Fruit fly (Drosophila melanogaster) whole organism, embryonic: ENCODE measurements around the gene Tom70.

Experiments
- Atf6 ChIP-seq: fragments of 200-800 bp; sonication (Bioruptor generic); IDR thresholded peaks from 2 replicates; pipeline ENCODE4 v1.3.6; 2022; ENCODE audit warnings: missing biosample characterization, missing genetic modification characterization
- CG10274 ChIP-seq: fragments of 200-800 bp; sonication (Bioruptor generic); optimal IDR thresholded peaks from 3 replicates; lab custom pipeline; 2017; ENCODE audit warnings: missing biosample characterization, mild to moderate bottlenecking, missing genetic modification characterization
- CG10565 ChIP-seq: fragments of 200-800 bp; sonication (Bioruptor generic); optimal IDR thresholded peaks from 3 replicates; lab custom pipeline; 2016; ENCODE audit warnings: missing biosample characterization, mild to moderate bottlenecking, missing genetic modification characterization
- CG11085 ChIP-seq: fragments of 200-800 bp; sonication (Bioruptor generic); IDR thresholded peaks from 2 replicates; pipeline ENCODE4 v1.3.6; 2022; ENCODE audit warnings: missing biosample characterization, missing genetic modification characterization
- CG11456 ChIP-seq: fragments of 200-800 bp; sonication (Bioruptor generic); IDR thresholded peaks from 3 replicates; pipeline ENCODE4 v1.3.6; 2022; ENCODE audit warnings: missing biosample characterization, missing genetic modification characterization
- CG11504 ChIP-seq: fragments of 200-800 bp; sonication (Bioruptor generic); optimal IDR thresholded peaks from 3 replicates; lab custom pipeline; 2019; ENCODE audit warnings: missing biosample characterization, mild to moderate bottlenecking, missing genetic modification characterization, moderate library complexity
- CG12219 ChIP-seq: fragments of 200-800 bp; sonication (Bioruptor generic); optimal IDR thresholded peaks from 3 replicates; lab custom pipeline; 2018; ENCODE audit warnings: missing biosample characterization, mild to moderate bottlenecking, missing genetic modification characterization
- CG13424 ChIP-seq: fragments of 200-800 bp; sonication (Bioruptor generic); optimal IDR thresholded peaks from 2 replicates; lab custom pipeline; 2019; ENCODE audit warnings: missing biosample characterization, mild to moderate bottlenecking, missing genetic modification characterization, moderate library complexity
- CG14710 ChIP-seq: fragments of 200-800 bp; sonication (Bioruptor generic); optimal IDR thresholded peaks from 3 replicates; lab custom pipeline; 2019; ENCODE audit warnings: missing biosample characterization, mild to moderate bottlenecking, missing genetic modification characterization, moderate library complexity
- CG14860 ChIP-seq: fragments of 200-800 bp; sonication (Bioruptor generic); IDR thresholded peaks from 3 replicates; pipeline ENCODE4 v1.3.6; 2022; ENCODE audit warnings: missing biosample characterization, missing genetic modification characterization; ENCODE audit not compliant: partially characterized antibody
- CG1529 ChIP-seq: fragments of 200-800 bp; sonication (Bioruptor generic); optimal IDR thresholded peaks from 3 replicates; lab custom pipeline; 2018; ENCODE audit warnings: missing biosample characterization, missing genetic modification characterization
- CG18764 ChIP-seq: fragments of 200-800 bp; sonication (Bioruptor generic); optimal IDR thresholded peaks from 3 replicates; lab custom pipeline; 2016; ENCODE audit warnings: missing biosample characterization, missing genetic modification characterization
- CG31224 ChIP-seq: fragments of 200-800 bp; sonication (Bioruptor generic); IDR thresholded peaks from 2 replicates; pipeline ENCODE4 v1.3.6; 2022; ENCODE audit warnings: missing biosample characterization, missing genetic modification characterization
- CG3847 ChIP-seq: fragments of 200-800 bp; sonication (Bioruptor generic); IDR thresholded peaks from 2 replicates; pipeline ENCODE4 v1.3.6; 2022; ENCODE audit warnings: missing biosample characterization, missing genetic modification characterization
- CG4360 ChIP-seq: fragments of 200-800 bp; sonication (Bioruptor generic); IDR thresholded peaks from 2 replicates; pipeline ENCODE4 v1.3.6; 2022; ENCODE audit warnings: missing biosample characterization, missing genetic modification characterization
- CG5180 ChIP-seq: fragments of 200-800 bp; sonication (Bioruptor generic); optimal IDR thresholded peaks from 3 replicates; lab custom pipeline; 2017; ENCODE audit warnings: missing biosample characterization, missing genetic modification characterization, mild to moderate bottlenecking, moderate library complexity, missing genetic modification reagents
- CG5245 ChIP-seq: fragments of 200-800 bp; sonication (Bioruptor generic); optimal IDR thresholded peaks from 3 replicates; lab custom pipeline; 2016; ENCODE audit warnings: missing biosample characterization, missing genetic modification characterization
- CG7987 ChIP-seq: fragments of 200-800 bp; sonication (Bioruptor generic); optimal IDR thresholded peaks from 2 replicates; lab custom pipeline; 2018; ENCODE audit warnings: missing biosample characterization, mild to moderate bottlenecking, missing genetic modification characterization, moderate library complexity
- CG8290 ChIP-seq, 3 experiments: fragments of 200-800 bp; sonication (Bioruptor generic); optimal IDR thresholded peaks; 2 replicates each; lab custom pipeline; 2016 to 2019; ENCODE audit warnings: missing biosample characterization in 3 of 3, missing genetic modification characterization in 3 of 3, mild to moderate bottlenecking in 2 of 3, moderate library complexity in 1 of 3
- CG8359 ChIP-seq: fragments of 200-800 bp; sonication (Bioruptor generic); optimal IDR thresholded peaks from 2 replicates; lab custom pipeline; 2017; ENCODE audit warnings: missing biosample characterization, mild to moderate bottlenecking, missing genetic modification characterization, borderline replicate concordance
- CG9609 ChIP-seq: fragments of 200-800 bp; sonication (Bioruptor generic); optimal IDR thresholded peaks from 3 replicates; lab custom pipeline; 2016; ENCODE audit warnings: missing biosample characterization, missing genetic modification characterization
- Dip3 ChIP-seq: fragments of 200-800 bp; sonication (Bioruptor generic); optimal IDR thresholded peaks from 3 replicates; lab custom pipeline; 2016; ENCODE audit warnings: missing biosample characterization, missing genetic modification characterization
- Drgx ChIP-seq: fragments of 200-800 bp; sonication (Bioruptor generic); IDR thresholded peaks from 2 replicates; pipeline ENCODE4 v1.3.6; 2022; ENCODE audit warnings: missing biosample characterization, missing genetic modification characterization
- E2f1 ChIP-seq: fragments of 200-800 bp; sonication (Bioruptor generic); IDR thresholded peaks from 2 replicates; pipeline ENCODE4 v1.3.6; 2022; ENCODE audit warnings: missing biosample characterization, missing genetic modification characterization
- E2f2 ChIP-seq: fragments of 200-800 bp; sonication (Bioruptor generic); IDR thresholded peaks from 2 replicates; pipeline ENCODE4 v1.3.6; 2022; ENCODE audit warnings: missing biosample characterization, missing genetic modification characterization
- Hr78 ChIP-seq, 2 experiments: fragments of 200-800 bp in 1 of 2; fragments of >200 bp in 1 of 2; sonication (Bioruptor generic) in 1 of 2; optimal IDR thresholded peaks; 2 replicates each; lab custom pipeline; 2017 to 2019; ENCODE audit warnings: missing biosample characterization in 2 of 2, missing genetic modification characterization in 2 of 2, mild to moderate bottlenecking in 1 of 2, moderate library complexity in 1 of 2
- Med ChIP-seq: fragments of 200-800 bp; sonication (Bioruptor generic); peaks from one replicate; lab custom pipeline; 2016; ENCODE audit warnings: missing biosample characterization, missing genetic modification characterization, mild to moderate bottlenecking, inconsistent platforms, moderate library complexity
- Mes4 ChIP-seq: fragments of 200-800 bp; sonication (Bioruptor generic); optimal IDR thresholded peaks from 2 replicates; lab custom pipeline; 2016; ENCODE audit warnings: missing biosample characterization, missing genetic modification characterization
- PHDP ChIP-seq: fragments of 200-800 bp; sonication (Bioruptor generic); optimal IDR thresholded peaks from 3 replicates; lab custom pipeline; 2018; ENCODE audit warnings: missing biosample characterization, mild to moderate bottlenecking, missing genetic modification characterization, moderate library complexity
- Ptx1 ChIP-seq: fragments of 200-800 bp; sonication (Bioruptor generic); IDR thresholded peaks from 2 replicates; pipeline ENCODE4 v1.3.6; 2022; ENCODE audit warnings: missing biosample characterization, missing genetic modification characterization
- Sox102F ChIP-seq: fragments of 200-800 bp; sonication (Bioruptor generic); optimal IDR thresholded peaks from 2 replicates; lab custom pipeline; 2018; ENCODE audit warnings: missing biosample characterization, mild to moderate bottlenecking, missing genetic modification characterization, moderate library complexity
- Taf1 ChIP-seq: fragments of 200-800 bp; sonication (Bioruptor generic); IDR thresholded peaks from 2 replicates; pipeline ENCODE4 v1.3.6; 2022; ENCODE audit warnings: missing biosample characterization, missing genetic modification characterization
- abd-A ChIP-seq: fragments of 200-800 bp; sonication (Bioruptor generic); optimal IDR thresholded peaks from 3 replicates; lab custom pipeline; 2019; ENCODE audit warnings: missing biosample characterization, mild to moderate bottlenecking, missing genetic modification characterization, moderate library complexity
- bcd ChIP-seq: fragments of 200-800 bp; sonication (Bioruptor generic); optimal IDR thresholded peaks from 2 replicates; lab custom pipeline; 2017; ENCODE audit warnings: missing biosample characterization, mild to moderate bottlenecking, missing genetic modification characterization
- cato ChIP-seq: fragments of 200-800 bp; sonication (Bioruptor generic); optimal IDR thresholded peaks from 2 replicates; lab custom pipeline; 2016; ENCODE audit warnings: missing biosample characterization, missing genetic modification characterization, borderline replicate concordance
- caup ChIP-seq: fragments of 200-800 bp; sonication (Bioruptor generic); optimal IDR thresholded peaks from 3 replicates; lab custom pipeline; 2017; ENCODE audit warnings: missing biosample characterization, mild to moderate bottlenecking, missing genetic modification characterization, moderate library complexity; ENCODE audit not compliant: severe bottlenecking
- chm ChIP-seq: fragments of 200-800 bp; sonication (Bioruptor generic); IDR thresholded peaks from 2 replicates; pipeline ENCODE4 v1.3.6; 2022; ENCODE audit warnings: missing biosample characterization, missing genetic modification characterization
- chn ChIP-seq: fragments of 200-800 bp; sonication (Bioruptor generic); optimal IDR thresholded peaks from 2 replicates; lab custom pipeline; 2016; ENCODE audit warnings: missing biosample characterization, missing genetic modification characterization
- da ChIP-seq: fragments of 200-800 bp; sonication (Bioruptor generic); optimal IDR thresholded peaks from 2 replicates; lab custom pipeline; 2016; ENCODE audit warnings: missing biosample characterization, missing genetic modification characterization
- grn ChIP-seq: fragments of 200-800 bp; sonication (Bioruptor generic); optimal IDR thresholded peaks from 3 replicates; lab custom pipeline; 2017; ENCODE audit warnings: missing biosample characterization, missing genetic modification characterization
- gsb ChIP-seq: fragments of 200-800 bp; sonication (Bioruptor generic); IDR thresholded peaks from 2 replicates; pipeline ENCODE4 v1.3.6; 2022; ENCODE audit warnings: missing biosample characterization, missing genetic modification characterization
- ham ChIP-seq: fragments of 200-800 bp; sonication (Bioruptor generic); IDR thresholded peaks from 2 replicates; pipeline ENCODE4 v1.3.6; 2022; ENCODE audit warnings: missing biosample characterization, missing genetic modification characterization
- insv ChIP-seq, 2 experiments: fragments of 200-800 bp; sonication (Bioruptor generic); optimal IDR thresholded peaks; 3 replicates each; lab custom pipeline; 2016 to 2018; ENCODE audit warnings: missing biosample characterization in 2 of 2, missing genetic modification characterization in 2 of 2
- jigr1 ChIP-seq: fragments of 200-800 bp; sonication (Bioruptor generic); IDR thresholded peaks from 3 replicates; pipeline ENCODE4 v1.3.6; 2022; ENCODE audit warnings: missing biosample characterization, missing genetic modification characterization
- odd ChIP-seq: fragments of 200-800 bp; sonication (Bioruptor generic); optimal IDR thresholded peaks from 2 replicates; lab custom pipeline; 2017; ENCODE audit warnings: missing biosample characterization, mild to moderate bottlenecking, missing genetic modification characterization
- pfk ChIP-seq: fragments of 200-800 bp; sonication (Bioruptor generic); optimal IDR thresholded peaks from 2 replicates; lab custom pipeline; 2018; ENCODE audit warnings: missing biosample characterization, mild to moderate bottlenecking, missing genetic modification characterization, moderate library complexity
- pum ChIP-seq: fragments of 200-800 bp; sonication (Bioruptor generic); optimal IDR thresholded peaks from 2 replicates; lab custom pipeline; 2016; ENCODE audit warnings: missing biosample characterization, missing genetic modification characterization
- row ChIP-seq: fragments of 200-800 bp; sonication (Bioruptor generic); IDR thresholded peaks from 3 replicates; pipeline ENCODE4 v1.3.6; 2022; ENCODE audit warnings: missing biosample characterization, missing genetic modification characterization
- tap ChIP-seq: fragments of 200-800 bp; optimal IDR thresholded peaks from 3 replicates; lab custom pipeline; 2019; ENCODE audit warnings: missing biosample characterization, mild to moderate bottlenecking, missing genetic modification characterization, moderate library complexity
- zfh2 ChIP-seq: fragments of 200-800 bp; sonication (Bioruptor generic); optimal IDR thresholded peaks from 2 replicates; lab custom pipeline; 2016; ENCODE audit warnings: missing biosample characterization, missing genetic modification characterization

The Tom70 gene

DNA sequence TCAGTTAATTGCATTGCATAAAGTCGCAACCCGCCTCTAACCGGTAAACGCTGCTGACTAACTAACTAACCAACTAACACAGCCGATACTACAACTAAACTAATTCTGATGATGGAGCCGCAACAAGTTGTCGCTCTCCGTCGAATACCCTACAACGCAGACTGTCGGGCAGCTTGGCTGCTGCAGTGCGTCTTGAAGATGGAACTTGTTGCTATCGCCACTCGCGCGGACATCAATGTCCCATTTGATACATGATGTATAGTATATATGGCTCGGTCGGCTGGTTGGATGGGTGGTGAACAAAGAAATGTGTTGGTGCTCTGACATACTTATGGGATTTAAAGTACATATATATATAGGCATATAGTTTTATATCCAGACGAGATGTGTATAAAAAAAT is 12.8 kb downstream of the Tom70 start (continued):
- TF ChIP-seq CG14710 (tag; lab: Kevin White, UChicago), result no peak
- no peak for TF ChIP-seq CG3847 (GFP tag; lab: Robert Waterston, UW)
- TF ChIP-seq CG7987 (GFP tag; lab: Kevin White, UChicago), result peak; percentile 22
- TF ChIP-seq CG11456 (GFP tag; lab: Robert Waterston, UW), result 0 out of 3 replicates have a peak, but pooled peaks have one; percentile 24
- TF ChIP-seq abd-A (tag; lab: Kevin White, UChicago), result peak; percentile 50
- TF ChIP-seq CG9609 (GFP tag; lab: Kevin White, UChicago), result no peak
- TF ChIP-seq cato (GFP tag; lab: Kevin White, UChicago), result no peak
- peak; percentile 15 for TF ChIP-seq CG13424
- TF ChIP-seq tap (tag; lab: Kevin White, UChicago), result peak; percentile 3
- TF ChIP-seq odd (GFP tag; lab: Kevin White, UChicago), result no peak
- no peak for TF ChIP-seq insv (GFP tag; optimal IDR thresholded peaks at IDR 0.05; lab: Kevin White, UChicago)
- TF ChIP-seq Taf1 (GFP tag; lab: Robert Waterston, UW), result no peak
- no peak for TF ChIP-seq chn (GFP tag; lab: Kevin White, UChicago)
- TF ChIP-seq CG4360 (GFP tag; lab: Robert Waterston, UW), result no peak
- no peak for TF ChIP-seq Hr78 (GFP tag; optimal IDR thresholded peaks at IDR 0.05; lab: Kevin White, UChicago)
- TF ChIP-seq Sox102F (GFP tag; lab: Kevin White, UChicago), result peak; percentile 7
- peak; percentile 67 for TF ChIP-seq Drgx (GFP tag; lab: Robert Waterston, UW)
- TF ChIP-seq CG10274 (GFP tag; lab: Kevin White, UChicago), result peak; percentile 98
- peak; percentile 54 for TF ChIP-seq CG11504
- TF ChIP-seq Ptx1 (GFP tag; lab: Robert Waterston, UW), result 0 out of 2 replicates have a peak, but pooled peaks have one; percentile 24
- TF ChIP-seq Med (GFP tag; lab: Kevin White, UChicago), result peak; percentile 90
- TF ChIP-seq pum (GFP tag; lab: Kevin White, UChicago), result no peak
- peak; percentile 3 for TF ChIP-seq CG12219 (GFP tag; lab: Kevin White, UChicago)
- TF ChIP-seq jigr1 (GFP tag; lab: Robert Waterston, UW), result no peak
- TF ChIP-seq chm (GFP tag; lab: Robert Waterston, UW), result peak; percentile 33; the same call in 1 of the 2 replicates
- peak; percentile 4 for TF ChIP-seq PHDP (tag; lab: Kevin White, UChicago)
- no peak for TF ChIP-seq zfh2 (GFP tag; lab: Kevin White, UChicago)
- no peak for TF ChIP-seq pfk (GFP tag; lab: Kevin White, UChicago)
- peak; percentile 90 for TF ChIP-seq CG5180 (GFP tag; lab: Kevin White, UChicago)
- no peak for TF ChIP-seq ham (GFP tag; lab: Robert Waterston, UW)
- no peak for TF ChIP-seq CG18764 (GFP tag; lab: Kevin White, UChicago)
- TF ChIP-seq CG8359 (GFP tag; lab: Kevin White, UChicago), result no peak
- 0 out of 2 replicates have a peak, but pooled peaks have one; percentile 10 for TF ChIP-seq CG31224 (GFP tag; lab: Robert Waterston, UW)
- no peak for TF ChIP-seq grn (GFP tag; lab: Kevin White, UChicago)
- 0 out of 2 replicates have a peak, but pooled peaks have one; percentile 9 for TF ChIP-seq E2f1 (GFP tag; lab: Robert Waterston, UW)
- TF ChIP-seq CG11085 (GFP tag; lab: Robert Waterston, UW), result no peak
- no peak for TF ChIP-seq CG1529 (GFP tag; lab: Kevin White, UChicago)
- no peak for TF ChIP-seq CG8290 (GFP tag; optimal IDR thresholded peaks at IDR 0.05; lab: Kevin White, UChicago)
- TF ChIP-seq CG8290 (tag; optimal IDR thresholded peaks at IDR 0.05; lab: Kevin White, UChicago), result peak in 1 of 2 experiments; percentile 74
- peak; percentile 21; the same call in 1 of the 2 replicates for TF ChIP-seq Atf6 (GFP tag; lab: Robert Waterston, UW)
- no peak for TF ChIP-seq caup (GFP tag; lab: Kevin White, UChicago)
- TF ChIP-seq bcd (GFP tag; lab: Kevin White, UChicago), result no peak
- TF ChIP-seq da (GFP tag; lab: Kevin White, UChicago), result no peak
- TF ChIP-seq gsb, result 0 out of 2 replicates have a peak, but pooled peaks have one; percentile 39
- peak; percentile 11; the same call in 1 of the 2 replicates for TF ChIP-seq E2f2 (GFP tag; lab: Robert Waterston, UW)
- TF ChIP-seq CG5245 (GFP tag; lab: Kevin White, UChicago), result no peak
- TF ChIP-seq Dip3 (GFP tag; lab: Kevin White, UChicago), result no peak
- no peak for TF ChIP-seq CG10565
- no peak for TF ChIP-seq Mes4 (GFP tag; lab: Kevin White, UChicago)
- TF ChIP-seq CG14860 (GFP tag; lab: Robert Waterston, UW), result no peak
- peak; percentile 45; the same call in 1 of the 3 replicates for TF ChIP-seq row
